Fruit fly (Drosophila melanogaster) whole organism, embryonic: ENCODE measurements around the gene CG14615.

Experiments used
- CG17359 ChIP-seq: fragments of 200-800 bp; sonication (Bioruptor generic); optimal IDR thresholded peaks from 3 replicates; lab custom pipeline; 2018; ENCODE audit warnings: missing biosample characterization, mild to moderate bottlenecking, missing genetic modification characterization, moderate library complexity
- Mrtf ChIP-seq: fragments of 200-800 bp; sonication (Bioruptor generic); IDR thresholded peaks from 3 replicates; pipeline ENCODE4 v1.3.6; 2022; ENCODE audit warnings: missing biosample characterization, missing genetic modification characterization
- btn ChIP-seq: fragments of 200-800 bp; sonication (Bioruptor generic); optimal IDR thresholded peaks from 2 replicates; lab custom pipeline; 2016; ENCODE audit warnings: missing biosample characterization, missing genetic modification characterization
- jing ChIP-seq: fragments of 200-800 bp; sonication (Bioruptor generic); optimal IDR thresholded peaks from 2 replicates; lab custom pipeline; 2018; ENCODE audit warnings: missing biosample characterization, mild to moderate bottlenecking, missing genetic modification characterization
- so ChIP-seq: fragments of 200-800 bp; sonication (Bioruptor generic); IDR thresholded peaks from 3 replicates; pipeline ENCODE4 v1.3.6; 2022; ENCODE audit warnings: missing biosample characterization, missing genetic modification characterization

DNA sequence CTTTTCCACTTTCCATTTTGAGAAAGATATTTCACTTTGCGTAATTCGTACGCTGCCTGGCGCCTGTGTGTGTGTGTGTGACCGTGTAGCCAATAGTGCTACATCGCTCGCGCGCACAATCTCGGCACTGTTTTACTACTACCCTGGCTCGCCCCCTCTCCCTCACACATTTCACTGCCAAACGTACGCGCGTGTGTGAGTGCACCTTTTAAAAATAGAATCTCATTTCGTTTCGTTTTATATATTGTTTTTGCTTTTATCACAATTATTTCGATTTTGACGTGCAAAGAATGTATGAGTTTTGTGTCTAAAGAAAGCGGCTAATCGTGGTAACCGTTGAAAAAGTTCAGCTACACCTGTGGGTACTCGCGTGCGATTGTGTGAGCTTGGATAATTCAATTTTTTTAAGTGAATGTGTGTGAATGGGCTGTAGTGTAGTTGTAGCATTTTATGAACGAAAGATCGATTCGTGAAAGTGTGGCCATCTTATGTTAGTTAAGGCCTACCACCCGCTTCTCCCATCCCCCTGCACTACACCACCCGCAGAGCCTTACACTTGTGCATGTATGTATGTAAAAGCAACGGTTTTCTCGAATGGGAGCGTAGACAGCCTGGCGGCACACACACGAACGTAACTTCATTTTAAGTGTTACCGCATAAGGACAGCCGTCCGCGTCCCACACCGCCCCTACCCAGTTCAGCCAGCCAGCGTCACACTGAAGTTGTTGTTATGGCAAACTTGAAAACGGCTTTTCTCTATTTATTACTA lies 7.1 kb upstream of the CG14615 start:
- TF ChIP-seq btn = no peak
- TF ChIP-seq so (GFP tag; lab: Robert Waterston, UW) = no peak
- TF ChIP-seq Mrtf (GFP tag; lab: Robert Waterston, UW) = no peak
- no peak for TF ChIP-seq CG17359 (tag; lab: Kevin White, UChicago)
- no peak for TF ChIP-seq jing
